Worm (Caenorhabditis elegans) whole organism, L1 larva: ENCODE data around the gene C47G2.3.

Experiments used
- C04F5.9 ChIP-seq: sonication (generic microtip); optimal IDR thresholded peaks from 2 replicates; lab custom pipeline; 2016; ENCODE audit warnings: missing genetic modification characterization, missing compliant biosample characterization
- C16A3.4 ChIP-seq: fragments of 150-350 bp; optimal IDR thresholded peaks from 2 replicates; lab custom pipeline; 2014; ENCODE audit warnings: missing biosample characterization, missing genetic modification characterization
- ceh-90 ChIP-seq: sonication (generic microtip); optimal IDR thresholded peaks from 2 replicates; lab custom pipeline; 2016; ENCODE audit warnings: missing genetic modification characterization, missing compliant biosample characterization
- egl-27 ChIP-seq, 2 experiments: fragments of 150-350 bp in 1 of 2; sonication (generic microtip); optimal IDR thresholded peaks; 3 replicates each; lab custom pipeline; 2017 to 2018; ENCODE audit warnings: missing biosample characterization in 2 of 2, missing genetic modification characterization in 2 of 2, missing genetic modification reagents in 2 of 2
- elt-2 ChIP-seq: sonication (generic microtip); optimal IDR thresholded peaks from 2 replicates; lab custom pipeline; 2016; ENCODE audit warnings: missing genetic modification characterization, mild to moderate bottlenecking, inconsistent platforms, missing compliant biosample characterization, missing genetic modification reagents
- elt-3 ChIP-seq, 6 experiments: fragments of 150-350 bp in 1 of 6; sonication (generic microtip); optimal IDR thresholded peaks; 2 replicates each; lab custom pipeline; 2017 to 2018; ENCODE audit warnings: missing biosample characterization in 6 of 6, missing genetic modification characterization in 6 of 6, inconsistent platforms in 1 of 6
- fkh-10 ChIP-seq: sonication (generic microtip); optimal IDR thresholded peaks from 2 replicates; lab custom pipeline; 2017; ENCODE audit warnings: missing biosample characterization, missing genetic modification reagents, missing genetic modification characterization
- fos-1 ChIP-seq: fragments of 150-350 bp; optimal IDR thresholded peaks from 2 replicates; lab custom pipeline; 2014; ENCODE audit warnings: missing biosample characterization, missing genetic modification characterization
- lsy-2 ChIP-seq, 2 experiments: fragments of 150-350 bp; optimal IDR thresholded peaks; 2 replicates each; lab custom pipeline; 2014; ENCODE audit warnings: missing biosample characterization in 2 of 2, missing genetic modification characterization in 2 of 2
- pqm-1 ChIP-seq: sonication (generic microtip); optimal IDR thresholded peaks from 3 replicates; lab custom pipeline; 2017; ENCODE audit warnings: missing biosample characterization, missing genetic modification characterization
- skn-1 ChIP-seq: fragments of 150-350 bp; optimal IDR thresholded peaks from 2 replicates; lab custom pipeline; 2014; ENCODE audit warnings: missing biosample characterization, missing genetic modification characterization
- snpc-4 ChIP-seq: fragments of 150-350 bp; optimal IDR thresholded peaks from 2 replicates; lab custom pipeline; 2014; ENCODE audit warnings: missing biosample characterization, missing genetic modification characterization
- sptf-1 ChIP-seq: fragments of 150-350 bp; optimal IDR thresholded peaks from 2 replicates; lab custom pipeline; 2014; ENCODE audit warnings: missing biosample characterization, missing genetic modification characterization

DNA sequence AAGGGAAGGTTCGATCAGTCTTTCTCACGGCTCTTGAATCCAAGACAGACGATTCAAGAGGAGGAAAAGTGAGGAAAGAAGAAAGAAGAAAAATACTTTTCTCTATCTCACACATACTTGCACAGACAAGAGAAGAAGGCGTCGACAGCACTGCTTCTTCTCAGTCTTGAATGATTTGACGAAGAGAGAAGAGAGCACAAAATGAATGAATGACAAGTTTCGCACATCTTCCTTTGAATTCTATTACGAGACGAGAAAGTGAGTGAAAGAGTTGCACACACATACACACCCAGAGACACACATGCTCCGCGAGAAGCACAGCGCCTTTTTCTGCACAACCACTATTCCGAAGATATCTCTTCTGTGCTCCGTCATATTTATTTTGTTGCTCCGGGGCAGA lies 45.7 kb upstream of the C47G2.3 start:
- TF ChIP-seq elt-3 (tag; optimal IDR thresholded peaks at IDR 0.05; lab: Kevin White, UChicago) (no peak), elt-2 (tag; lab: Kevin White, UChicago) (no peak), pqm-1 (tag; lab: Kevin White, UChicago) (no peak), ceh-90 (tag; lab: Kevin White, UChicago) (no peak), egl-27 (tag; optimal IDR thresholded peaks at IDR 0.05; lab: Kevin White, UChicago) (no peak), snpc-4 (tag; lab: Kevin White, UChicago) (no peak), sptf-1 (no peak), lsy-2 (tag; optimal IDR thresholded peaks at IDR 0.05; lab: Kevin White, UChicago) (peak in 1 of 2 experiments; percentile 22), C16A3.4 (no peak), fkh-10 (peak; percentile 39), fos-1 (tag; lab: Kevin White, UChicago) (no peak), C04F5.9 (no peak), skn-1 (tag; lab: Kevin White, UChicago) (no peak)
